Fruit fly (Drosophila melanogaster): ENCODE results near the gene mask.
A peak's percentile ranks its signal among the peaks of the same experiment; 100 is the strongest.

The mask gene

dm6 chr3R:24283582-24284085, 53.3 kb downstream of the mask start, which contains the start of gene CG6356:
Gene CG6356, plus strand, starts transcription at chr3R:24283955.
- TF ChIP-seq CG4496 (GFP tag; IDR thresholded peaks at IDR 0.05) (peak; percentile 67), gl (tag; optimal IDR thresholded peaks at IDR 0.05) (no peak), EcR (GFP tag; optimal IDR thresholded peaks at IDR 0.05) (peak; percentile 60), CG14655 (GFP tag; optimal IDR thresholded peaks at IDR 0.05) (peak; percentile 55), fd96Ca (GFP tag; IDR thresholded peaks at IDR 0.05) (peak; percentile 50; the same call in 1 of the 3 replicates), Ets98B (GFP tag; IDR thresholded peaks at IDR 0.05) (peak; percentile 42; the same call in 1 of the 2 replicates), Snoo (tag; optimal IDR thresholded peaks at IDR 0.05) (no peak), rn (GFP tag; IDR thresholded peaks at IDR 0.05) (no peak), CG32121 (GFP tag; IDR thresholded peaks at IDR 0.05) (peak; percentile 62; the same call in 1 of the 2 replicates), CG9948 (tag; optimal IDR thresholded peaks at IDR 0.05) (no peak), CG12605 (GFP tag; IDR thresholded peaks at IDR 0.05) (peak; percentile 47; the same call in 1 of the 2 replicates), CG34367 (tag; optimal IDR thresholded peaks at IDR 0.05) (no peak), CG13204 (GFP tag; optimal IDR thresholded peaks at IDR 0.05) (peak; percentile 86), CG10348 (GFP tag; IDR thresholded peaks at IDR 0.05) (no peak), CG15710 (tag; optimal IDR thresholded peaks at IDR 0.05) (no peak), CG8301 (tag; optimal IDR thresholded peaks at IDR 0.05) (peak; percentile 25), Pif1B (GFP tag; optimal IDR thresholded peaks at IDR 0.05) (no peak), CG8159 (tag; optimal IDR thresholded peaks at IDR 0.05) (no peak), CG17806 (tag; optimal IDR thresholded peaks at IDR 0.05) (no peak), D1 (tag; optimal IDR thresholded peaks at IDR 0.05) (no peak), Pif1A (GFP tag; optimal IDR thresholded peaks at IDR 0.05) (no peak)

- no peak for TF ChIP-seq CG9948 (tag; optimal IDR thresholded peaks at IDR 0.05)
- TF ChIP-seq CG4496 (GFP tag; IDR thresholded peaks at IDR 0.05) = no peak
- TF ChIP-seq fd96Ca (GFP tag; IDR thresholded peaks at IDR 0.05) = no peak
- TF ChIP-seq CG14655 (GFP tag; optimal IDR thresholded peaks at IDR 0.05) = no peak
- no peak for TF ChIP-seq CG10348 (GFP tag; IDR thresholded peaks at IDR 0.05)
- TF ChIP-seq CG32121 (GFP tag; IDR thresholded peaks at IDR 0.05) = no peak
- no peak for TF ChIP-seq CG17806 (tag; optimal IDR thresholded peaks at IDR 0.05)
- TF ChIP-seq Pif1B (GFP tag; optimal IDR thresholded peaks at IDR 0.05) = no peak
- TF ChIP-seq CG34367 (tag; optimal IDR thresholded peaks at IDR 0.05) = no peak
- TF ChIP-seq CG12605 (GFP tag; IDR thresholded peaks at IDR 0.05) = no peak
- no peak for TF ChIP-seq Pif1A (GFP tag; optimal IDR thresholded peaks at IDR 0.05)
- no peak for TF ChIP-seq D1 (tag; optimal IDR thresholded peaks at IDR 0.05)
- no peak for TF ChIP-seq Snoo (tag; optimal IDR thresholded peaks at IDR 0.05)
- no peak for TF ChIP-seq CG13204 (GFP tag; optimal IDR thresholded peaks at IDR 0.05)
- no peak for TF ChIP-seq CG8301 (tag; optimal IDR thresholded peaks at IDR 0.05)
- no peak for TF ChIP-seq EcR (GFP tag; optimal IDR thresholded peaks at IDR 0.05)
- no peak for TF ChIP-seq CG8159 (tag; optimal IDR thresholded peaks at IDR 0.05)
- no peak for TF ChIP-seq rn (GFP tag; IDR thresholded peaks at IDR 0.05)
- TF ChIP-seq Ets98B (GFP tag; IDR thresholded peaks at IDR 0.05) = no peak
- no peak for TF ChIP-seq gl (tag; optimal IDR thresholded peaks at IDR 0.05)
These were observed 53.8 kb downstream of the mask start for dm6 chr3R:24284164-24284563.

dm6 chr3R:24285423-24285822, 55.1 kb downstream of the mask start:
- TF ChIP-seq EcR (GFP tag; optimal IDR thresholded peaks at IDR 0.05) (peak; percentile 93), CG17806 (tag; optimal IDR thresholded peaks at IDR 0.05) (no peak), CG13204 (GFP tag; optimal IDR thresholded peaks at IDR 0.05) (peak; percentile 29), CG34367 (tag; optimal IDR thresholded peaks at IDR 0.05) (no peak), Pif1B (GFP tag; optimal IDR thresholded peaks at IDR 0.05) (no peak), gl (tag; optimal IDR thresholded peaks at IDR 0.05) (no peak), Ets98B (GFP tag; IDR thresholded peaks at IDR 0.05) (peak; percentile 14; the same call in 1 of the 2 replicates), fd96Ca (GFP tag; IDR thresholded peaks at IDR 0.05) (no peak)

- TF ChIP-seq fd96Ca (GFP tag; IDR thresholded peaks at IDR 0.05) (no peak), EcR (GFP tag; optimal IDR thresholded peaks at IDR 0.05) (peak; percentile 27), CG8159 (tag; optimal IDR thresholded peaks at IDR 0.05) (no peak), CG13204 (GFP tag; optimal IDR thresholded peaks at IDR 0.05) (peak; percentile 17), CG15710 (tag; optimal IDR thresholded peaks at IDR 0.05) (no peak), CG4496 (GFP tag; IDR thresholded peaks at IDR 0.05) (no peak), CG9948 (tag; optimal IDR thresholded peaks at IDR 0.05) (no peak), gl (tag; optimal IDR thresholded peaks at IDR 0.05) (peak; percentile 15), D1 (tag; optimal IDR thresholded peaks at IDR 0.05) (no peak), CG14655 (GFP tag; optimal IDR thresholded peaks at IDR 0.05) (no peak), rn (GFP tag; IDR thresholded peaks at IDR 0.05) (no peak), CG12605 (GFP tag; IDR thresholded peaks at IDR 0.05) (no peak), Pif1A (GFP tag; optimal IDR thresholded peaks at IDR 0.05) (no peak), CG8301 (tag; optimal IDR thresholded peaks at IDR 0.05) (no peak), CG34367 (tag; optimal IDR thresholded peaks at IDR 0.05) (no peak), Snoo (tag; optimal IDR thresholded peaks at IDR 0.05) (no peak)
These were observed 56.8 kb downstream of the mask start for dm6 chr3R:24287157-24287556.

- TF ChIP-seq CG32121 (GFP tag; IDR thresholded peaks at IDR 0.05) = 0 out of 2 replicates have a peak, but pooled peaks have one; percentile 26
- TF ChIP-seq Pif1A (GFP tag; optimal IDR thresholded peaks at IDR 0.05) = peak; percentile 28
- no peak for TF ChIP-seq CG12605 (GFP tag; IDR thresholded peaks at IDR 0.05)
- TF ChIP-seq CG8301 (tag; optimal IDR thresholded peaks at IDR 0.05) = peak; percentile 20
- TF ChIP-seq D1 (tag; optimal IDR thresholded peaks at IDR 0.05) = no peak
- TF ChIP-seq fd96Ca (GFP tag; IDR thresholded peaks at IDR 0.05) = peak; percentile 36; the same call in 1 of the 3 replicates
- no peak for TF ChIP-seq CG13204 (GFP tag; optimal IDR thresholded peaks at IDR 0.05)
- peak; percentile 7 for TF ChIP-seq CG8159 (tag; optimal IDR thresholded peaks at IDR 0.05)
- no peak for TF ChIP-seq CG14655 (GFP tag; optimal IDR thresholded peaks at IDR 0.05)
- no peak; the same call in 1 of the 2 replicates for TF ChIP-seq Ets98B (GFP tag; IDR thresholded peaks at IDR 0.05)
- peak; percentile 45 for TF ChIP-seq gl (tag; optimal IDR thresholded peaks at IDR 0.05)
- TF ChIP-seq Snoo (tag; optimal IDR thresholded peaks at IDR 0.05) = peak; percentile 72
- no peak for TF ChIP-seq EcR (GFP tag; optimal IDR thresholded peaks at IDR 0.05)
- TF ChIP-seq Pif1B (GFP tag; optimal IDR thresholded peaks at IDR 0.05) = no peak
- TF ChIP-seq CG15710 (tag; optimal IDR thresholded peaks at IDR 0.05) = peak; percentile 46
- TF ChIP-seq rn (GFP tag; IDR thresholded peaks at IDR 0.05) = no peak
- peak; percentile 52 for TF ChIP-seq CG34367 (tag; optimal IDR thresholded peaks at IDR 0.05)
- no peak for TF ChIP-seq CG17806 (tag; optimal IDR thresholded peaks at IDR 0.05)
- TF ChIP-seq CG9948 (tag; optimal IDR thresholded peaks at IDR 0.05) = no peak
- TF ChIP-seq CG10348 (GFP tag; IDR thresholded peaks at IDR 0.05) = no peak
- TF ChIP-seq CG4496 (GFP tag; IDR thresholded peaks at IDR 0.05) = peak; percentile 57; the same call in 2 of the 3 replicates
These were observed 59.5 kb downstream of the mask start, which contains the start of the genes CG34290 and Uck for dm6 chr3R:24289768-24290349. Gene CG34290, minus strand, starts transcription at chr3R:24289818. Gene Uck, plus strand, starts transcription at chr3R:24290172.

Measured in whole organism, pupa.